Worm (Caenorhabditis elegans): Measurements from ENCODE around the gene C53A3.1.
"Not testable (repeated sequence)": the region's sequence is repeated elsewhere in the genome, so short reads cannot be mapped to it uniquely, and the experiment has no call there.

The C53A3.1 gene

DNA sequence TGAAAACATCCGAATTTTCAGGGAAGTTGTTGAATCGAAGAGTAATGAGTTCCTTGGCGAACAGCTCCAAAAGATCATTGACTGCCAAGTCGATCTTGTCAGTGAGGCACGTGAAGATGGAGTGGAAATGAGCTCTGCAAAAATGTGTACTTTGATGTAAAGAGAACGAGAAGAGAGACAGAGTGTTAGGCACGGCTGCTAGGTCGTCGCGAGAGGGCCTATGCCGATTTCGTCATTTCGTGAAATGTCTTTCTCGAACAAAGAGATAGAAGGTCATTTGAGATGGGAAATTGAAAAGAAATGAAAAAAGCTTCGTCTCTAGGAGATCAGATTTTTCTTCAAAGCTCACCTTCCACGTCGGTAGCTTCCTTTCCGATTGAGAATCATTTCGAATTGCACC lies 20.0 kb upstream of the C53A3.1 start (continued):
- no peak for TF ChIP-seq nhr-41 (GFP tag; IDR thresholded peaks at IDR 0.05)
- no peak for TF ChIP-seq unc-39 (tag; optimal IDR thresholded peaks at IDR 0.05)
- peak; percentile 28 for TF ChIP-seq hlh-11 (tag; optimal IDR thresholded peaks at IDR 0.05)
- TF ChIP-seq dve-1 (tag; optimal IDR thresholded peaks at IDR 0.05; ENCODE audit: insufficient read depth) = no peak

DNA sequence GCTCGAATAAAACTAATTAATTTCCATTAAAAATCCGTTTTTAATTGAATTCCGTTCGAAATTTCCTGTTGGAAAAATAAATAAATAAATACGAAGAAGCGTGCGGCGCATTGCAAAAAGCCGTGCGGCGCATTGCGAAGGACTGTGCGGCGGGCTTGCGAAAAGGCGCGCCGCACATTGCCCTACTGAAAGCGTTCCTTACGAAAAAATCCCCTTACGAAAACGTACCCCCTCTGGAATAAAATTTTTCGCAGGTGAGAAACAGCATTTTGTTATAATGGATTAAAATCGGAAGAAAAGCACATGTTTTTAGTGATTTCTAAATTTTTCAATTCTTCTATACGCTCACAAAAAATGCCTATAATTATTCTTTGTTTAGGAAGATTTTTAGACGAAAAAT lies 18.2 kb upstream of the C53A3.1 start:
- 0 out of 2 replicates have a peak, but pooled peaks have one; percentile 10 for TF ChIP-seq Y48G9A.11 (GFP tag; IDR thresholded peaks at IDR 0.05)
- peak; percentile 85 for TF ChIP-seq lin-38 (GFP tag; IDR thresholded peaks at IDR 0.05)
- peak; percentile 68; the same call in 1 of the 2 replicates for TF ChIP-seq egl-43 (GFP tag; IDR thresholded peaks at IDR 0.05)
- 0 out of 2 replicates have a peak, but pooled peaks have one; percentile 34 for TF ChIP-seq ceh-44 (GFP tag; IDR thresholded peaks at IDR 0.05)
- TF ChIP-seq T26A8.4 (GFP tag; IDR thresholded peaks at IDR 0.05) = peak; percentile 86
- TF ChIP-seq set-16 (GFP tag; IDR thresholded peaks at IDR 0.05) = peak; percentile 55; the same call in 1 of the 2 replicates
- TF ChIP-seq php-3 (GFP tag; IDR thresholded peaks at IDR 0.05) = peak; percentile 51; the same call in 1 of the 2 replicates
- TF ChIP-seq ctbp-1 (GFP tag; IDR thresholded peaks at IDR 0.05) = peak; percentile 44; the same call in 1 of the 2 replicates
- TF ChIP-seq D1046.2 (GFP tag; IDR thresholded peaks at IDR 0.05) = 0 out of 2 replicates have a peak, but pooled peaks have one; percentile 11
- 0 out of 2 replicates have a peak, but pooled peaks have one; percentile 18 for TF ChIP-seq nhr-42 (GFP tag; IDR thresholded peaks at IDR 0.05)
- TF ChIP-seq hmg-1.1 (GFP tag; IDR thresholded peaks at IDR 0.05) = peak; percentile 70
- 0 out of 2 replicates have a peak, but pooled peaks have one; percentile 46 for TF ChIP-seq mdt-29 (GFP tag; IDR thresholded peaks at IDR 0.05)
- TF ChIP-seq vab-7 (GFP tag; IDR thresholded peaks at IDR 0.05) = 0 out of 2 replicates have a peak, but pooled peaks have one; percentile 33
- TF ChIP-seq pha-4 (GFP tag; IDR thresholded peaks at IDR 0.05) = peak; percentile 67
- TF ChIP-seq pha-4 (tag; optimal IDR thresholded peaks at IDR 0.05) = not testable (repeated sequence)
- peak; percentile 29; the same call in 1 of the 2 replicates for TF ChIP-seq dmd-6 (GFP tag; IDR thresholded peaks at IDR 0.05)

DNA sequence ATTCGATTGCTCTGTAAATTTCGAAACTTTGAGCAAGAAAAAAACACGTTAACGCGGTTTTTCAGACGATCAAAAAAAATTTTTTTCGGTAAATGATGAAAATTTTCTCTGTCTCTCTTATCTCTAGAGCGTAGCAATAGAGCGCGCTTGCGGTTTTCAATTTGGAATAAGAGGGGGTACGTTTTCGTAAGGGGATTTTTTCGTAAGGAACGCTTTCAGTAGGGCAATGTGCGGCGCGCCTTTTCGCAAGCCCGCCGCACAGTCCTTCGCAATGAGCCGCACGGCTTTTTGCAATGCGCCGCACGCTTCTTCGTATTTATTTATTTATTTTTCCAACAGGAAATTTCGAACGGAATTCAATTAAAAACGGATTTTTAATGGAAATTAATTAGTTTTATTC lies 16.9 kb upstream of the C53A3.1 start, which contains the start of gene F44E7.4:
Gene F44E7.4, minus strand, starts transcription at position 13 of the 400 bp plus-strand sequence.
- TF ChIP-seq madf-9 (GFP tag; conservative IDR thresholded peaks at IDR 0.05) (peak; percentile 79), nhr-42 (GFP tag; IDR thresholded peaks at IDR 0.05) (peak; percentile 87), set-16 (GFP tag; IDR thresholded peaks at IDR 0.05) (peak; percentile 61), egl-43 (GFP tag; IDR thresholded peaks at IDR 0.05) (peak; percentile 92), hmg-1.1 (GFP tag; IDR thresholded peaks at IDR 0.05) (peak; percentile 97), ZK337.2 (GFP tag; IDR thresholded peaks at IDR 0.05) (peak; percentile 81), ceh-20 (GFP tag; IDR thresholded peaks at IDR 0.05) (peak; percentile 90), Y48G9A.11 (GFP tag; IDR thresholded peaks at IDR 0.05) (peak; percentile 88), zfp-3 (GFP tag; conservative IDR thresholded peaks at IDR 0.05) (peak; percentile 76; the same call in 1 of the 2 replicates), F44E2.7 (GFP tag; IDR thresholded peaks at IDR 0.05) (0 out of 2 replicates have a peak, but pooled peaks have one; percentile 36), tra-1 (GFP tag; IDR thresholded peaks at IDR 0.05) (peak; percentile 79; the same call in 1 of the 2 replicates), lin-38 (GFP tag; IDR thresholded peaks at IDR 0.05) (peak; percentile 98), arid-1 (GFP tag; conservative IDR thresholded peaks at IDR 0.05) (peak; percentile 95), dve-1 (tag; optimal IDR thresholded peaks at IDR 0.05; ENCODE audit: insufficient read depth) (peak; percentile 24), hif-1 (tag; optimal IDR thresholded peaks at IDR 0.05) (peak in 1 of 2 experiments; percentile 20), nhr-28 (tag; optimal IDR thresholded peaks at IDR 0.05) (peak; percentile 38), nhr-102 (tag; optimal IDR thresholded peaks at IDR 0.05) (peak; percentile 9), ceh-44 (GFP tag; IDR thresholded peaks at IDR 0.05) (peak; percentile 92), dmd-6 (GFP tag; IDR thresholded peaks at IDR 0.05) (peak; percentile 82), D1046.2 (GFP tag; IDR thresholded peaks at IDR 0.05) (peak; percentile 69; the same call in 1 of the 2 replicates), snpc-1.2 (GFP tag; IDR thresholded peaks at IDR 0.05) (peak; percentile 90), pha-4 (GFP tag; IDR thresholded peaks at IDR 0.05) (peak; percentile 91), mxl-2 (GFP tag; conservative IDR thresholded peaks at IDR 0.05) (peak; percentile 74), F49E8.2 (tag; optimal IDR thresholded peaks at IDR 0.05; ENCODE audit: borderline replicate concordance) (peak; percentile 24), lsy-2 (tag; optimal IDR thresholded peaks at IDR 0.05) (peak in 1 of 2 experiments; percentile 51), nhr-41 (GFP tag; IDR thresholded peaks at IDR 0.05) (peak; percentile 86), lin-13 (GFP tag; optimal IDR thresholded peaks at IDR 0.05) (peak; percentile 17), dmd-9 (GFP tag; IDR thresholded peaks at IDR 0.05) (peak; percentile 89), aha-1 (tag) (peak; percentile 82), dpl-1 (GFP tag; optimal IDR thresholded peaks at IDR 0.05) (peak; percentile 7), T20F7.1 (GFP tag; optimal IDR thresholded peaks at IDR 0.05) (peak; percentile 1), php-3 (GFP tag; IDR thresholded peaks at IDR 0.05) (peak; percentile 85), hlh-30 (tag; optimal IDR thresholded peaks at IDR 0.05; ENCODE audit: insufficient read depth) (peak; percentile 28), zip-11 (GFP tag; IDR thresholded peaks at IDR 0.05) (peak; percentile 83; the same call in 1 of the 2 replicates), daf-16 (tag; optimal IDR thresholded peaks at IDR 0.05) (peak; percentile 6)
- not testable (repeated sequence) for TF ChIP-seq pha-4 (tag; optimal IDR thresholded peaks at IDR 0.05); daf-16 (GFP tag; optimal IDR thresholded peaks at IDR 0.05)
